Fruit fly (Drosophila melanogaster): ENCODE results near the gene sba.

The sba gene

DNA sequence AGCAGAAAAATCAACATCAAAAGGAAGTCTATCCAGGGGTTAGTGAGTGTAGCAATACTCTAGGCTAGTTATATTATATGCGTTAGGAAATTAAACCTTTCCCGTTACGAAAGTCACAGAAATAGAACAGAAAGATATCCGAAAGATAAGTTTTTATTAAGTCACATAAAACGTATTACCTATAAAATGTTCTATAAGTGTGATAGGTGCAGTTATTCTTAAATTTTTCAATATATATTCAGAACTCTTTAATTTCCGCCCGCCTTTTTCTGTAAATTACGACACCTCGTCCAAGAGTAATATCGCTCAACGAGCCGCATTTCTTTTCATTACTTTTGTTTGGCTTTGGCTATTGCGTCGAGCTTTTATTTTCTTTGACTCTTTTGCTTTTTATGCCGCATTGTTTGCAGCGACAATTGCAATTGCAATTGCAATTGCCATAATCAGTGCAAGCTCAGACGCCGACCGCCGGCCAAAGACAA lies 44.4 kb downstream of the sba start:
- TF ChIP-seq chn (GFP tag; optimal IDR thresholded peaks at IDR 0.05) (no peak), bsh (GFP tag; optimal IDR thresholded peaks at IDR 0.05) (peak in 1 of 2 experiments; percentile 14), CG3726 (GFP tag; IDR thresholded peaks at IDR 0.05) (no peak)

DNA sequence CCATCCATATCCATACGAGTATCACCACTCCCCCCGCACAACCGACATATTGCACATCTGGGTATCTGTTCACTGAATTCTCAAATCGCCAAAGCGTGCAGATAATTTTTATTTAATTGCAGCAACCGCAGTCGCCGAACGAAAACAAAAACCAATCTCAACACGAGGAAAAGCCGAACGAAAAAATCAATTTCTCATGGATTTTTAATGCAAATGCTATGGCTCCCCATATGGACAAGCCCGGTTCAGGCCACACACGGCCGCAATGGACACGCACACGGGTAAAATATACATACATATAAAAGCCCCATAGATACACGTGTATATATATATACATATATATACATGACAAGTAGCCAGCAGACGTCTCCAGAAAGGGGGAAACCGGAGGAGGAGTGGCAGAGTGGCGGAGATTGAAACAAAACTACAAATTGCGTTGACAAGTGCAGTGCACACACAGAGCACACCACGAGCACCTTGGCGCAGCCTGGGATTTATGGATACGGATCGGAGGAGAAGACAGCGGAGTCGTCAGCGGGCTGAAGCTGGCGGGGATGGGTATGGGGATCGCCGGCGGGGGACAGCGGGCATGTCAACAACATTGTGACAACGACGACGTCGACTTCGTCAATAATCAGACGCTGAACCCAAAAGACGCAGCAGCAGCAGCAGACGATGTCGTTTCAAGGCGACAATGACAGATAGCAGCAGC lies 45.0 kb downstream of the sba start:
- no peak for TF ChIP-seq row (GFP tag; IDR thresholded peaks at IDR 0.05)
- no peak for TF ChIP-seq nerfin-1 (tag; optimal IDR thresholded peaks at IDR 0.05)
- TF ChIP-seq Myb (GFP tag; optimal IDR thresholded peaks at IDR 0.05) = no peak
- peak; percentile 37 for TF ChIP-seq Xrp1 (GFP tag; IDR thresholded peaks at IDR 0.05)
- no peak for TF ChIP-seq CG6765 (GFP tag; optimal IDR thresholded peaks at IDR 0.05)
- no peak for TF ChIP-seq CG18619 (GFP tag; optimal IDR thresholded peaks at IDR 0.05)
- no peak for TF ChIP-seq Doc2 (GFP tag; IDR thresholded peaks at IDR 0.05)
- TF ChIP-seq CkIIα-i1 (GFP tag; IDR thresholded peaks at IDR 0.05) = no peak
- no peak for TF ChIP-seq Blimp-1 (GFP tag; optimal IDR thresholded peaks at IDR 0.05)
- TF ChIP-seq CG15696 (tag; optimal IDR thresholded peaks at IDR 0.05) = no peak
- TF ChIP-seq crc (GFP tag; optimal IDR thresholded peaks at IDR 0.05) = no peak
- TF ChIP-seq HLH4C (GFP tag; IDR thresholded peaks at IDR 0.05; ENCODE audit: partially characterized antibody) = no peak
- no peak for TF ChIP-seq slbo (GFP tag; IDR thresholded peaks at IDR 0.05)
- TF ChIP-seq Gsc (GFP tag; IDR thresholded peaks at IDR 0.05) = no peak
- TF ChIP-seq peb (GFP tag; IDR thresholded peaks at IDR 0.05) = no peak
- TF ChIP-seq Dip3 (GFP tag; optimal IDR thresholded peaks at IDR 0.05) = no peak
- no peak for TF ChIP-seq CG5245 (GFP tag; optimal IDR thresholded peaks at IDR 0.05)
- TF ChIP-seq CG17568 (GFP tag; optimal IDR thresholded peaks at IDR 0.05) = no peak
- no peak for TF ChIP-seq dimm (GFP tag; IDR thresholded peaks at IDR 0.05)
- no peak for TF ChIP-seq ham (GFP tag; IDR thresholded peaks at IDR 0.05)
- TF ChIP-seq CG14050 (GFP tag; IDR thresholded peaks at IDR 0.05) = no peak
- TF ChIP-seq CG12769 (tag; optimal IDR thresholded peaks at IDR 0.05) = no peak
- peak; percentile 24 for TF ChIP-seq Deaf1 (tag; optimal IDR thresholded peaks at IDR 0.05)
- peak; percentile 49 for TF ChIP-seq nom (GFP tag; optimal IDR thresholded peaks at IDR 0.05)
- peak; percentile 8 for TF ChIP-seq CG15601 (tag; optimal IDR thresholded peaks at IDR 0.05)
- TF ChIP-seq tgo (GFP tag; IDR thresholded peaks at IDR 0.05) = no peak
- TF ChIP-seq wdn (GFP tag; IDR thresholded peaks at IDR 0.05) = no peak
- no peak for TF ChIP-seq CG32772 (GFP tag; IDR thresholded peaks at IDR 0.05)
- TF ChIP-seq CG9437 (GFP tag; optimal IDR thresholded peaks at IDR 0.05) = no peak
- TF ChIP-seq CG3838 (GFP tag; optimal IDR thresholded peaks at IDR 0.05) = no peak
- no peak for TF ChIP-seq zen (tag; optimal IDR thresholded peaks at IDR 0.05)
- TF ChIP-seq fd64A (GFP tag; optimal IDR thresholded peaks at IDR 0.05) = no peak
- TF ChIP-seq zfh2 (GFP tag; optimal IDR thresholded peaks at IDR 0.05) = no peak
- TF ChIP-seq trh (GFP tag; optimal IDR thresholded peaks at IDR 0.05) = no peak
- peak; percentile 22 for TF ChIP-seq dmrt99B (tag; optimal IDR thresholded peaks at IDR 0.05)
- no peak for TF ChIP-seq CG32532 (GFP tag; IDR thresholded peaks at IDR 0.05)
- no peak for TF ChIP-seq br (optimal IDR thresholded peaks at IDR 0.05)
- no peak for TF ChIP-seq lbe (GFP tag; optimal IDR thresholded peaks at IDR 0.05)
- 0 out of 2 replicates have a peak, but pooled peaks have one; percentile 19 for TF ChIP-seq H2.0 (GFP tag; IDR thresholded peaks at IDR 0.05)
- TF ChIP-seq CG8924 (tag; optimal IDR thresholded peaks at IDR 0.05) = no peak
- no peak for TF ChIP-seq CG17359 (tag; optimal IDR thresholded peaks at IDR 0.05)
- no peak for TF ChIP-seq psq (GFP tag; optimal IDR thresholded peaks at IDR 0.05)
- no peak for TF ChIP-seq grn (GFP tag; optimal IDR thresholded peaks at IDR 0.05)
- TF ChIP-seq schlank (tag; optimal IDR thresholded peaks at IDR 0.05) = no peak
- TF ChIP-seq Opbp (GFP tag; IDR thresholded peaks at IDR 0.05; ENCODE audit: partially characterized antibody) = no peak
- TF ChIP-seq CG2199 (GFP tag; IDR thresholded peaks at IDR 0.05) = peak; percentile 62; the same call in 1 of the 3 replicates

Measured in whole organism, embryonic.